Fruit fly (Drosophila melanogaster) whole organism, prepupa: ENCODE results near the gene Grx3.

Experiments
- Blimp-1 ChIP-seq: fragments of 200-800 bp; sonication (Bioruptor generic); optimal IDR thresholded peaks from 3 replicates; lab custom pipeline; 2017; ENCODE audit warnings: missing biosample characterization, missing genetic modification characterization, mild to moderate bottlenecking, moderate library complexity, missing genetic modification reagents
- CG10631 ChIP-seq: fragments of 200-800 bp; sonication (Bioruptor generic); optimal IDR thresholded peaks from 2 replicates; lab custom pipeline; 2016; ENCODE audit warnings: missing biosample characterization, missing genetic modification characterization
- CG10669 ChIP-seq: fragments of 200-800 bp; sonication (Bioruptor generic); optimal IDR thresholded peaks from 3 replicates; lab custom pipeline; 2018; ENCODE audit warnings: missing biosample characterization, mild to moderate bottlenecking, missing genetic modification characterization, moderate library complexity
- CG11762 ChIP-seq: fragments of 200-800 bp; sonication (Bioruptor generic); optimal IDR thresholded peaks from 3 replicates; lab custom pipeline; 2016; ENCODE audit warnings: missing biosample characterization, missing genetic modification characterization; ENCODE audit not compliant: insufficient read depth
- CG11902 ChIP-seq: fragments of 200-800 bp; sonication (Bioruptor generic); optimal IDR thresholded peaks from 3 replicates; lab custom pipeline; 2016; ENCODE audit warnings: missing biosample characterization, missing genetic modification characterization
- CG15336 ChIP-seq: fragments of 200-800 bp; sonication (Bioruptor generic); IDR thresholded peaks from 2 replicates; pipeline ENCODE4 v1.3.6; 2022; ENCODE audit warnings: missing biosample characterization, missing genetic modification characterization
- CG1621 ChIP-seq: fragments of 200-800 bp; sonication (Bioruptor generic); optimal IDR thresholded peaks from 3 replicates; lab custom pipeline; 2018; ENCODE audit warnings: missing biosample characterization, mild to moderate bottlenecking, missing genetic modification characterization
- CG31627 ChIP-seq: fragments of 200-800 bp; sonication (Bioruptor generic); optimal IDR thresholded peaks from 3 replicates; lab custom pipeline; 2016; ENCODE audit warnings: missing biosample characterization, missing genetic modification characterization
- CG34406 ChIP-seq: fragments of 200-800 bp; sonication (Bioruptor generic); optimal IDR thresholded peaks from 3 replicates; lab custom pipeline; 2016; ENCODE audit warnings: missing biosample characterization, missing genetic modification characterization
- CG3919 ChIP-seq: fragments of 200-800 bp; sonication (Bioruptor generic); optimal IDR thresholded peaks from 3 replicates; lab custom pipeline; 2016; ENCODE audit warnings: missing biosample characterization, missing genetic modification characterization
- CG4318 ChIP-seq: fragments of 200-800 bp; sonication (Bioruptor generic); optimal IDR thresholded peaks from 3 replicates; lab custom pipeline; 2017; ENCODE audit warnings: missing biosample characterization, mild to moderate bottlenecking, missing genetic modification characterization
- CG6163 ChIP-seq: fragments of 200-800 bp; sonication (Bioruptor generic); IDR thresholded peaks from 3 replicates; pipeline ENCODE4 v1.3.6; 2022; ENCODE audit warnings: missing biosample characterization, missing genetic modification characterization
- CG6276 ChIP-seq: fragments of 200-800 bp; sonication (Bioruptor generic); optimal IDR thresholded peaks from 2 replicates; lab custom pipeline; 2017; ENCODE audit warnings: missing biosample characterization, mild to moderate bottlenecking, missing genetic modification characterization
- CG6792 ChIP-seq: fragments of 200-800 bp; sonication (Bioruptor generic); optimal IDR thresholded peaks from 3 replicates; lab custom pipeline; 2016; ENCODE audit warnings: missing biosample characterization, missing genetic modification characterization
- CG6854 ChIP-seq: fragments of 200-800 bp; sonication (Bioruptor generic); optimal IDR thresholded peaks from 2 replicates; lab custom pipeline; 2017; ENCODE audit warnings: missing biosample characterization, mild to moderate bottlenecking, missing genetic modification characterization
- CG7368 ChIP-seq: fragments of 200-800 bp; sonication (Bioruptor generic); optimal IDR thresholded peaks from 3 replicates; lab custom pipeline; 2016; ENCODE audit warnings: missing biosample characterization, missing genetic modification characterization
- CG8119 ChIP-seq: fragments of 200-800 bp; sonication (Bioruptor generic); IDR thresholded peaks from 3 replicates; pipeline ENCODE4 v1.3.6; 2022; ENCODE audit warnings: missing biosample characterization, missing genetic modification characterization
- CG8319 ChIP-seq: fragments of 200-800 bp; sonication (Bioruptor generic); optimal IDR thresholded peaks from 3 replicates; lab custom pipeline; 2016; ENCODE audit warnings: missing biosample characterization, missing genetic modification characterization
- CG8632 ChIP-seq: fragments of 200-800 bp; sonication (Bioruptor generic); optimal IDR thresholded peaks from 3 replicates; lab custom pipeline; 2016; ENCODE audit warnings: missing biosample characterization, missing genetic modification characterization
- Eip75B ChIP-seq: fragments of 200-800 bp; sonication (Bioruptor generic); optimal IDR thresholded peaks from 3 replicates; lab custom pipeline; 2016; ENCODE audit warnings: missing biosample characterization, missing genetic modification characterization
- Eip78C ChIP-seq: fragments of 200-800 bp; sonication (Bioruptor generic); peaks from one replicate; lab custom pipeline; 2016; ENCODE audit warnings: missing biosample characterization, missing genetic modification characterization
- Eip93F ChIP-seq: fragments of 200-800 bp; sonication (Bioruptor generic); optimal IDR thresholded peaks from 2 replicates; lab custom pipeline; 2016; ENCODE audit warnings: missing biosample characterization, mild to moderate bottlenecking, missing genetic modification characterization
- Ets21C ChIP-seq: fragments of 200-800 bp; sonication (Bioruptor generic); optimal IDR thresholded peaks from 3 replicates; lab custom pipeline; 2016; ENCODE audit warnings: missing biosample characterization, missing genetic modification characterization
- Ets96B ChIP-seq: fragments of 200-800 bp; optimal IDR thresholded peaks from 2 replicates; lab custom pipeline; 2019; ENCODE audit warnings: missing biosample characterization, mild to moderate bottlenecking, missing genetic modification characterization, moderate library complexity
- Gug ChIP-seq: fragments of 200-800 bp; sonication (Bioruptor generic); IDR thresholded peaks from 2 replicates; pipeline ENCODE4 v1.3.6; 2022; ENCODE audit warnings: missing biosample characterization, missing genetic modification characterization
- Hr39 ChIP-seq: fragments of 200-800 bp; sonication (Bioruptor generic); optimal IDR thresholded peaks from 2 replicates; lab custom pipeline; 2016; ENCODE audit warnings: missing biosample characterization, missing genetic modification characterization
- Hr4 ChIP-seq: fragments of 200-800 bp; sonication (Bioruptor generic); optimal IDR thresholded peaks from 3 replicates; lab custom pipeline; 2016; ENCODE audit warnings: missing biosample characterization, missing genetic modification characterization
- Met ChIP-seq: fragments of 200-800 bp; sonication (Bioruptor generic); optimal IDR thresholded peaks from 3 replicates; lab custom pipeline; 2016; ENCODE audit warnings: missing biosample characterization, missing genetic modification characterization
- OdsH ChIP-seq: fragments of 200-800 bp; sonication (Bioruptor generic); optimal IDR thresholded peaks from 3 replicates; lab custom pipeline; 2016; ENCODE audit warnings: missing biosample characterization, missing genetic modification characterization
- Smox ChIP-seq: fragments of 200-800 bp; sonication (Bioruptor generic); optimal IDR thresholded peaks from 3 replicates; lab custom pipeline; 2016; ENCODE audit warnings: missing biosample characterization, missing genetic modification characterization
- Sox102F ChIP-seq: fragments of 200-800 bp; sonication (Bioruptor generic); optimal IDR thresholded peaks from 2 replicates; lab custom pipeline; 2016; ENCODE audit warnings: missing biosample characterization, mild to moderate bottlenecking, missing genetic modification characterization
- Sox14 ChIP-seq: fragments of 200-800 bp; sonication (Bioruptor generic); optimal IDR thresholded peaks from 3 replicates; lab custom pipeline; 2016; ENCODE audit warnings: missing biosample characterization, missing genetic modification characterization
- Sox15 ChIP-seq: fragments of 200-800 bp; sonication (Bioruptor generic); optimal IDR thresholded peaks from 3 replicates; lab custom pipeline; 2016; ENCODE audit warnings: missing biosample characterization, missing genetic modification characterization
- achi ChIP-seq: fragments of 200-800 bp; sonication (Bioruptor generic); optimal IDR thresholded peaks from 3 replicates; lab custom pipeline; 2016; ENCODE audit warnings: missing biosample characterization, missing genetic modification characterization
- acj6 ChIP-seq: fragments of 200-800 bp; sonication (Bioruptor generic); optimal IDR thresholded peaks from 3 replicates; lab custom pipeline; 2016; ENCODE audit warnings: missing biosample characterization, missing genetic modification characterization
- cyc ChIP-seq: fragments of 200-800 bp; sonication (Bioruptor generic); optimal IDR thresholded peaks from 3 replicates; lab custom pipeline; 2016; ENCODE audit warnings: missing biosample characterization, missing genetic modification characterization
- dac ChIP-seq: fragments of 200-800 bp; sonication (Bioruptor generic); optimal IDR thresholded peaks from 2 replicates; lab custom pipeline; 2017; ENCODE audit warnings: missing biosample characterization, mild to moderate bottlenecking, missing genetic modification characterization
- eg ChIP-seq: fragments of 200-800 bp; sonication (Bioruptor generic); IDR thresholded peaks from 3 replicates; pipeline ENCODE4 v1.3.6; 2022; ENCODE audit warnings: missing biosample characterization, missing genetic modification characterization
- esn ChIP-seq: fragments of 200-800 bp; sonication (Bioruptor generic); optimal IDR thresholded peaks from 2 replicates; lab custom pipeline; 2016; ENCODE audit warnings: missing biosample characterization, mild to moderate bottlenecking, missing genetic modification characterization, moderate library complexity
- fd85E ChIP-seq: fragments of 200-800 bp; sonication (Bioruptor generic); optimal IDR thresholded peaks from 3 replicates; lab custom pipeline; 2016; ENCODE audit warnings: missing biosample characterization, missing genetic modification characterization
- fkh ChIP-seq: fragments of 200-800 bp; sonication (Bioruptor generic); optimal IDR thresholded peaks from 3 replicates; lab custom pipeline; 2017; ENCODE audit warnings: missing biosample characterization, mild to moderate bottlenecking, missing genetic modification characterization, moderate library complexity
- lz ChIP-seq: fragments of 200-800 bp; sonication (Bioruptor generic); optimal IDR thresholded peaks from 3 replicates; lab custom pipeline; 2016; ENCODE audit warnings: missing biosample characterization, missing genetic modification characterization
- net ChIP-seq: fragments of 200-800 bp; sonication (Bioruptor generic); optimal IDR thresholded peaks from 3 replicates; lab custom pipeline; 2016; ENCODE audit warnings: missing biosample characterization, missing genetic modification characterization
- pdm3 ChIP-seq: fragments of 200-800 bp; sonication (Bioruptor generic); optimal IDR thresholded peaks from 3 replicates; lab custom pipeline; 2016; ENCODE audit warnings: missing biosample characterization, missing genetic modification characterization
- salr ChIP-seq, 2 experiments: fragments of 200-800 bp; sonication (Bioruptor generic); optimal IDR thresholded peaks; 3 replicates each; lab custom pipeline; 2016 to 2018; ENCODE audit warnings: missing biosample characterization in 2 of 2, missing genetic modification characterization in 2 of 2, mild to moderate bottlenecking in 1 of 2
- spab ChIP-seq: fragments of 200-800 bp; sonication (Bioruptor generic); optimal IDR thresholded peaks from 2 replicates; lab custom pipeline; 2017; ENCODE audit warnings: missing biosample characterization, mild to moderate bottlenecking, missing genetic modification characterization, missing genetic modification reagents
- svp ChIP-seq: fragments of 200-800 bp; sonication (Bioruptor generic); peaks from one replicate; lab custom pipeline; 2016; ENCODE audit warnings: missing biosample characterization, missing genetic modification characterization
- topi ChIP-seq: fragments of 200-800 bp; sonication (Bioruptor generic); optimal IDR thresholded peaks from 3 replicates; lab custom pipeline; 2016; ENCODE audit warnings: missing biosample characterization, missing genetic modification characterization
- vri ChIP-seq: fragments of 200-800 bp; sonication (Bioruptor generic); optimal IDR thresholded peaks from 3 replicates; lab custom pipeline; 2016; ENCODE audit warnings: missing biosample characterization, mild to moderate bottlenecking, missing genetic modification characterization

The Grx3 gene

dm6 chr2L:13366109-13366747 is at the start of gene Grx3, which contains the start of gene Nnp-1:
Grx3 (plus strand) TSS chr2L:13366447.
Nnp-1 (minus strand) TSS chr2L:13366189.
- TF ChIP-seq Hr39 (GFP tag; lab: Kevin White, UChicago) (peak; percentile 45), dac (GFP tag; lab: Kevin White, UChicago) (no peak), net (GFP tag; lab: Kevin White, UChicago) (no peak), CG10669 (GFP tag; lab: Kevin White, UChicago) (no peak), fd85E (GFP tag; lab: Kevin White, UChicago) (no peak), CG34406 (GFP tag; lab: Kevin White, UChicago) (peak; percentile 43), acj6 (GFP tag; lab: Kevin White, UChicago) (peak; percentile 59), CG6276 (GFP tag; lab: Kevin White, UChicago) (no peak), Eip78C (no peak), CG6792 (GFP tag; lab: Kevin White, UChicago) (no peak), achi (GFP tag; lab: Kevin White, UChicago) (peak; percentile 52), vri (GFP tag; lab: Kevin White, UChicago) (no peak), CG31627 (GFP tag; lab: Kevin White, UChicago) (peak; percentile 27), Ets96B (tag; lab: Kevin White, UChicago) (no peak), spab (GFP tag; lab: Kevin White, UChicago) (no peak), Gug (GFP tag; lab: Robert Waterston, UW) (no peak), salr (GFP tag; optimal IDR thresholded peaks at IDR 0.05; lab: Kevin White, UChicago) (no peak), Sox15 (GFP tag; lab: Kevin White, UChicago) (peak; percentile 20), Hr4 (GFP tag; lab: Kevin White, UChicago) (no peak), Eip93F (GFP tag; lab: Kevin White, UChicago) (no peak), OdsH (GFP tag; lab: Kevin White, UChicago) (no peak), cyc (peak; percentile 35), CG11902 (GFP tag; lab: Kevin White, UChicago) (peak; percentile 26), Smox (GFP tag; lab: Kevin White, UChicago) (peak; percentile 39), CG3919 (GFP tag; lab: Kevin White, UChicago) (no peak), CG8319 (peak; percentile 22), Ets21C (peak; percentile 20), Eip75B (GFP tag; lab: Kevin White, UChicago) (no peak), CG4318 (GFP tag; lab: Kevin White, UChicago) (no peak), Blimp-1 (GFP tag; lab: Kevin White, UChicago) (no peak), CG11762 (GFP tag; lab: Kevin White, UChicago) (no peak), esn (GFP tag; lab: Kevin White, UChicago) (no peak), CG8119 (no peak), CG6163 (no peak), lz (peak; percentile 48), pdm3 (GFP tag; lab: Kevin White, UChicago) (no peak), CG6854 (GFP tag; lab: Kevin White, UChicago) (no peak), CG10631 (GFP tag; lab: Kevin White, UChicago) (peak; percentile 57), CG15336 (GFP tag; lab: Robert Waterston, UW) (no peak), CG7368 (GFP tag; lab: Kevin White, UChicago) (no peak), Sox14 (no peak), fkh (GFP tag; lab: Kevin White, UChicago) (no peak), svp (GFP tag; lab: Kevin White, UChicago) (no peak), topi (no peak), eg (GFP tag; lab: Robert Waterston, UW) (peak; percentile 32; the same call in 1 of the 3 replicates), CG8632 (GFP tag; lab: Kevin White, UChicago) (no peak), Sox102F (no peak), Met (no peak), CG1621 (tag; lab: Kevin White, UChicago) (peak; percentile 75)
